Worm (Caenorhabditis elegans): ENCODE measurements around the gene Y42H9B.3.

Y42H9B.3 gene

ce11 chrIV:8012330-8012729, at the start of gene Y42H9B.3:
Gene Y42H9B.3 (minus strand): TSS chrIV:8012430.
- no peak for TF ChIP-seq unc-62 (GFP tag; optimal IDR thresholded peaks at IDR 0.05)

DNA sequence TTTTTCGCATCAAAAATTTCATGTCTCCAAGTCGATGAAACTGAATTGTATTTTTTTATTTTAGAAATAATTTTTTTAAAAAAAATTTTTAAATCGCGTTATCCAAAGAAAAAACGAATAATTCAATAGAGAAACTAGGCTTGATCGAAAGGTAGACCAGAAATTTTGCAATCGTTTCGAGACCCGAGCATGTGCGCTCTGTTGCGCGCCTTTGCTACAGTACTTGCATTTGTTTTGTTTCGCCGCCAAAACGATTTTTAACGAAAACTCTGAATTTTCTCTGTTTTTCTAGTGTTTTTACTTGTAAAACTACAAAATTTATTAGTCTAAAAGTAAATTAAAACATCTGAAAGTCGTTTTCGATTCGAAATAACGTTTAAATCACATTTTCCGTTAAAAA, 49.0 kb upstream of the Y42H9B.3 start:
- TF ChIP-seq unc-62 (GFP tag; optimal IDR thresholded peaks at IDR 0.05): no peak

- TF ChIP-seq unc-62 (GFP tag; optimal IDR thresholded peaks at IDR 0.05): no peak
Measured at ce11 chrIV:8053955-8054354, 41.7 kb upstream of the Y42H9B.3 start.

- TF ChIP-seq unc-62 (GFP tag; optimal IDR thresholded peaks at IDR 0.05): no peak
Measured at ce11 chrIV:8052694-8053093, 40.5 kb upstream of the Y42H9B.3 start.

- TF ChIP-seq unc-62 (GFP tag; optimal IDR thresholded peaks at IDR 0.05): no peak
Measured at ce11 chrIV:8048083-8048482, 35.9 kb upstream of the Y42H9B.3 start.

DNA sequence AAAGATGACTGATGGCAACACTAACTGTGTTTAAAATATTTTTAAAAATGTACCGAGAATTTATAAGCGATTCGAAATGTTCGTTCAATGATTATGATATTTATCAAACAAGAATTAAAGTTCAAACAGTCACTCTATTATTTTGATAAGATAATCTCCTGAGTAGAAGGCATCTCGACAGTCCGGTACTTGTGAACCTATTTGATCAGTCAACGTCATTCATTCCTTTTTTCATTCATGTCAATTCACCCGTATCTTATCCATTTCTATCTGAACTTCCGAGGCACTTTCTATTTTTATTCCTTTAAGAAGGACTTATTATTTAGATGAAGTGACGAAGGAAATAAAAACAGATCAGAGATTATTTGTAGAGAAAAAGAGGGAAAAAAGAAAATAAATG, 32.3 kb upstream of the Y42H9B.3 start, which contains the start of gene nhr-258:
Gene nhr-258 (plus strand): TSS at position 365 of the 400 bp plus-strand sequence.
- no peak for TF ChIP-seq unc-62 (GFP tag; optimal IDR thresholded peaks at IDR 0.05)

DNA sequence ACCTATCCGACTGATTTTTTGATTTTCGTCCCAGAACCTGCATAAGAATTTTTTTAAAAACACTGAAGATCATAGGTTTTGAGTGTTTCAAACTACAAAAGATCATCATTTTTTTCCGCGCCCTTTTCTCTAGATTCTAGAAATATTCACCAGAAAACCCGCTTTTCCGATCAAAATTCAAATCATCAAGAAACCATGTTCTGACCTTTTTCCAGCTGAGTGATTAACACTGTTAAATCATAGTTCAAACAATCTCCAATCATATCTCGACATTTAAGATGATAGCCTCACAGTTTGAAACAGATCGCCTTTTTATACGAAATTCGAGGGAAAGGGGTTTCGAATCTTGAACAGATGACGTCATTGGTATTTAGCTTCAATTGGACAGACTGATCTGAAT, 31.5 kb upstream of the Y42H9B.3 start:
- TF ChIP-seq unc-62 (GFP tag; optimal IDR thresholded peaks at IDR 0.05): no peak

DNA sequence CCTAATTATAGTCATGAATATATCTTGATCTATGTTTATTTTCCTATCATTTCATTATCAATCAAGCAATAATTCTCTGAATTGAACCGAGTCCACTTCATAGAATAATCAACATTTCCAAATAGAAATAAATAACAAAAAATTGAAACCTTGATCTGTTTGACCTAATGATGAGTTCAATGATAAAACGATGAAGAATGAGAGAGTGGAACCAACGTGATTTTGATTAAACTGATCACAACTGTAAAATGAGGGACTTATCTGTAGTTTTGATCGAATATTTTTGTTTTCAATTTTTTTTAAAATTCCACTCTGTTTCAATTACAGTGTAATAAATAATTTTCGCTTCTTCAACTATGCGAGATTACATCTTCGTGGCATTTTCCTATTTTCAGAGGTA, 30.7 kb upstream of the Y42H9B.3 start:
- no peak for TF ChIP-seq unc-62 (GFP tag; optimal IDR thresholded peaks at IDR 0.05)

DNA sequence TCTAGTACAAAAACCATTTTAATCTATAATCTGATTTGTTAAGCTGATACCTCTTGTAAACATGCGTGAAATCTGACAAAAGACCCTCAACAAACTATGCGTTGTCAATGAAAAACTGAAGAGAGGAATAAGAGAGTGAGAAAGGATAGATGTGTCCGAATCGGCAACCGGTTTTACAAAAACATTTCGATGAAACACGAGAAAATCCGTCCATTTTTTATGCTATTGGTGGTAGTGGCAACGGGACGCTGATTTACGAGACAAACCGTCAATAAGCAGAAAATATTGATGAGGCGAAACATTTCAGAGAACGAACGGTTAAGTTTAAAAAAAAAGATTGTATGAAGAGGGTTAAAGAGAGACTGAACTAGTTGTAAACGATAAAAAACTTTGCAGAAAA, 29.8 kb upstream of the Y42H9B.3 start:
- TF ChIP-seq unc-62 (GFP tag; optimal IDR thresholded peaks at IDR 0.05): no peak

DNA sequence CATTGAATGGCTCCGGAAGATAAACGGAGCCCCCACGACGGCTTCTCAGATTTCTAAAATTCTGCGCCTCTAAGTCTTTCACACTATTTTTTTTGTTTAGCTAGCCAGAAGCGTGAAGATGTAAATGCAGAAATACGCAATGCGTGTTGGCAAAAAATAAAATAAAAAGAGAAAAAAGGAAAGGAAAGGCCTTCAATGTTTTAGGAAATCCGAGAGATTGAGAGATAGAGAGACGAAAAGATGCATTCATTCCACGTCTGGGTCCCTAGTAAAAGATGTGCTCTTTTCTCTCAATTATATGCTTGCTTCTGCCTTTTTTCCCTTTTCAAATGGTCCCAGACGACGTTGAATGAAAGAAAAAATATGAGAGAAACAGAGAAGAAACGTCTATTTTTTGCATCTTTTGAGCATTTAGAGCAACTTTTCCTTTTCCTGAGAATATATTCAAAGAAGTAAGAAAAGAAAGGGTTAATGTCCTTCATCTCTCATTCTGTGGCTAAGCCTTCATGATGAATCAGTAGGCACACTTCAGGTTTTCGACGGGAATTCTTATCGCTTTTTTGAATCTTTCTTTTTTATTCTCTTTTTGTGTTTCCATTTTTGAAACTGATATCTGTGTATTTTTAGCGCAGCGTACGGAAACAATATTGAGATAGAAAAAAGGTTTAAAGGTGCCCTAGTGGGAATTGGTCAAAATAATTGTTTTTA, 28.5 kb upstream of the Y42H9B.3 start:
- TF ChIP-seq unc-62 (GFP tag; optimal IDR thresholded peaks at IDR 0.05): no peak

DNA sequence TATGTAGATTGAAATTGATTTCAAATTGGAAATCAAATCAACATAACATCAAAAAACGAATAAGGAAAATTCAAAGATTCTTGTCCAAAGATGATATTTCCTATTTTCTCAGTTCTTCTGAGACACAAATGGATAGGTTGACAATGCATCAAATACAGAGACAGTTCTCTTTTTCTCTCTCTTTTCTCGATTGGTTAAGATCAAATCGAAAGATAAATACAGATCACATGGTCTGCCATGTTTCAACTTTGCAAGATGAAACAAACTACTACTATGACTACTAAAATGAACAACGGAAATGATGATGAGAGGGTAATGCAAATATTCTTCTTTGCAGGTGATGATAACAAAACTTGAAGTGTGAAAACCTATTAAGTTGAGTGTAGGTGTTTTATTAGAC, 24.3 kb upstream of the Y42H9B.3 start:
- TF ChIP-seq unc-62 (GFP tag; optimal IDR thresholded peaks at IDR 0.05): no peak

ce11 chrIV:8034182-8034581, 22.0 kb upstream of the Y42H9B.3 start:
- no peak for TF ChIP-seq unc-62 (GFP tag; optimal IDR thresholded peaks at IDR 0.05)

- no peak for TF ChIP-seq unc-62 (GFP tag; optimal IDR thresholded peaks at IDR 0.05)
Measured at ce11 chrIV:8032135-8032915, 20.1 kb upstream of the Y42H9B.3 start.

DNA sequence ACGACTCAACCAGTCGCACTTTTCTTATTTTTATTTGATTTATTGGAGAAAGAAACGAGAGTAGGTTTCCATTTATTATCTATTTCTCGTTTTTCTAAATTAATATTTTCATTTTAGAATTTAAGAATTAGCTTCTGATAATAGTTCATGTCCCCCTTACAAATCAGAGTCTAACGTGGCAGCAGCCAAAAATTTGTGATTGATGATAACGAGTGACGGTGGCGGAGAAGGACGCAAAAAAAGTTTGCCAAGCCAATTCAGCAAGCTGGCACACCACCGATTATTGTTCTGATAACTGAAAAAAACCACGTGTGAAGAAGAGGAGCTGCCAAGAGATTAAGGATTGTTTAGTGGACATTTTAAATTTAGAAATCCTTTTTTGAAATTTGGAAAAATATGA, 17.9 kb upstream of the Y42H9B.3 start:
- no peak for TF ChIP-seq unc-62 (GFP tag; optimal IDR thresholded peaks at IDR 0.05)

- TF ChIP-seq unc-62 (GFP tag; optimal IDR thresholded peaks at IDR 0.05): no peak
Measured at ce11 chrIV:8029413-8029812, 17.2 kb upstream of the Y42H9B.3 start, which contains the start of gene nhr-31. Gene nhr-31 (minus strand): TSS chrIV:8029513.

DNA sequence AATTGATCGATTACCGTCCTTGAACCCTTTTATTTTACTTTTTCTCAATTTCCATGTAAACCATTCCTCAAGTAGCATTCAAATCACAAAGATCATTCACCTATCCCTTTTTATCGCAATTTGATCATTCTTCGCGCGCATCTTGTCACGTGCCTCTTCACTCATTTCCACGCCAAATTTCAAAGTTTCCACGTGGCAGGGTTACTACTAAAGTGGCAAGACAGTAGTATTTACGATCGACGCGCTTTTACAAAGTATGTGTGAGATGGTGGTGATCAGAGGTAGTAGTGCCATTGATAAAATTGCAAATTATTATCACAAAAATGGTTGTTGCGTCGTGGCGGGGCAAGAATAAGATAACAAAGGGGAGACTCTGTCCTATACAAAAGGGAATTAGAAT, 16.1 kb upstream of the Y42H9B.3 start:
- TF ChIP-seq unc-62 (GFP tag; optimal IDR thresholded peaks at IDR 0.05): no peak

DNA sequence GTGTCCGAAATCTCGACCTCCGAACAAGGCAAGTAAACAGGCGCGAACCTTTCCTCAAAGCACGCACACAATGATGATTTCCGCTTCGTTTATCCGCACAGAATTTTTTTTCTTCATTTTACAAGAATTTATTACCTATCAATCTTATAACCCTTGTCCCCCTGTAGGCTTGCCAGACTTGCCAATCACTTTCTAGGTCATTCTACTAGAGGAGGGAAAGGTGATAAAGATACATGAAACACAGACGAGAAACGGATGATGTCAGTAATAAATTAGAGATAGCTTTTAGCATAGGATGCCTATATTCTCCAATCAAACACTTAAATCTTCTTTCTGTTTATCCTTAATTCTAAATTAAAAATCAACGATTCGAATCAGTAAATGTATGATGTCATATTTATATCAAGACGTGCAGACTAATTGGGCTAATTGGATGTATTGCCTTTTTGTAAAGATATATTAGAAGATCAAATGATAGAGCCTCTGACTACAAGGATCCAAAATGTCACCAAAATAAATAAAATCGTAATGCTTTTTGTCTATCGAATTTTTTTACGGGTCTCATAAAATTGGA, 15.2 kb upstream of the Y42H9B.3 start:
- TF ChIP-seq unc-62 (GFP tag; optimal IDR thresholded peaks at IDR 0.05): no peak

All from whole organism, dauer.